Fruit fly (Drosophila melanogaster): ENCODE data around the gene CG15365.
A peak's percentile ranks its signal among the peaks of the same experiment; 100 is the strongest.

Gene CG15365

dm6 chrX:9066802-9067489 lies 837 bp downstream of the CG15365 start (continued):
- TF ChIP-seq salr (GFP tag; optimal IDR thresholded peaks at IDR 0.05) (peak; percentile 41 to 62), CG4318 (GFP tag; optimal IDR thresholded peaks at IDR 0.05) (peak; percentile 62), vri (GFP tag; optimal IDR thresholded peaks at IDR 0.05) (peak; percentile 67), CG8632 (GFP tag; optimal IDR thresholded peaks at IDR 0.05) (peak; percentile 89), CG6163 (GFP tag; IDR thresholded peaks at IDR 0.05) (peak; percentile 92), Hr39 (GFP tag; optimal IDR thresholded peaks at IDR 0.05) (peak; percentile 60), eg (GFP tag; IDR thresholded peaks at IDR 0.05) (peak; percentile 85), CG3919 (GFP tag; optimal IDR thresholded peaks at IDR 0.05) (peak; percentile 88), CG10631 (GFP tag; optimal IDR thresholded peaks at IDR 0.05) (peak; percentile 84), CG1621 (tag; optimal IDR thresholded peaks at IDR 0.05) (peak; percentile 72), Sox14 (GFP tag; optimal IDR thresholded peaks at IDR 0.05) (peak; percentile 63), CG6792 (GFP tag; optimal IDR thresholded peaks at IDR 0.05) (peak; percentile 85), Hr4 (GFP tag; optimal IDR thresholded peaks at IDR 0.05) (peak; percentile 59), Met (GFP tag; optimal IDR thresholded peaks at IDR 0.05) (peak; percentile 86), Sox102F (GFP tag; optimal IDR thresholded peaks at IDR 0.05) (peak; percentile 80), CG3032 (tag; optimal IDR thresholded peaks at IDR 0.05) (peak; percentile 76), CG31627 (GFP tag; optimal IDR thresholded peaks at IDR 0.05) (peak; percentile 66), esn (GFP tag; optimal IDR thresholded peaks at IDR 0.05) (peak; percentile 88), CG6854 (GFP tag; optimal IDR thresholded peaks at IDR 0.05) (peak; percentile 75), net (GFP tag; optimal IDR thresholded peaks at IDR 0.05) (peak; percentile 84), Gug (GFP tag; IDR thresholded peaks at IDR 0.05) (peak; percentile 44; the same call in 1 of the 2 replicates), CG8119 (GFP tag; IDR thresholded peaks at IDR 0.05) (peak; percentile 79), OdsH (GFP tag; optimal IDR thresholded peaks at IDR 0.05) (peak; percentile 85), CG32006 (GFP tag; optimal IDR thresholded peaks at IDR 0.05) (peak; percentile 73), pdm3 (GFP tag; optimal IDR thresholded peaks at IDR 0.05) (peak; percentile 77), CG7368 (GFP tag; optimal IDR thresholded peaks at IDR 0.05) (peak; percentile 82), Smox (GFP tag; optimal IDR thresholded peaks at IDR 0.05) (peak; percentile 78)

DNA sequence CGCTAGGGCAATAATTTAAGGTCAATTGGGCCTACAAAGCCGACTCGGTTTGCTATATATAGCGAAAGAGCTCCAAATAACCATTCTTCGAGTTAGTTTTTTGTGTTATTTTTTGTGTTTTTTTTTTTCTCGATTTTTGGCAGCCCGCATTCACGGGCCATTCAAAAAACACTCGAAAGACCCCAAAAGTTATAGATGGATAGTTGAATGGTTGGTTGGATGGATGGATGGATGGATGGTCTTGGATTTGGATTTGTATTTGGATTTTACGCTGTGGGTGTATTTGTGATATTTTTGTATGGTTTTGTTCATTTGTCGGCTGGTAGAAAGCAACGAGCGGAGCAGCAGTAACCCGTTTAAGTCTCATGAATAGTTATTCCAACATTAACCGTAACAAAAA lies 3.8 kb downstream of the CG15365 start:
- TF ChIP-seq spab (GFP tag; optimal IDR thresholded peaks at IDR 0.05) (no peak), Hr4 (GFP tag; optimal IDR thresholded peaks at IDR 0.05) (no peak), lz (GFP tag; optimal IDR thresholded peaks at IDR 0.05) (no peak), CG34406 (GFP tag; optimal IDR thresholded peaks at IDR 0.05) (no peak), CG31627 (GFP tag; optimal IDR thresholded peaks at IDR 0.05) (no peak), CG4318 (GFP tag; optimal IDR thresholded peaks at IDR 0.05) (no peak), CG32006 (GFP tag; optimal IDR thresholded peaks at IDR 0.05) (no peak), CG8632 (GFP tag; optimal IDR thresholded peaks at IDR 0.05) (no peak), svp (GFP tag) (no peak), Blimp-1 (GFP tag; optimal IDR thresholded peaks at IDR 0.05) (no peak)

DNA sequence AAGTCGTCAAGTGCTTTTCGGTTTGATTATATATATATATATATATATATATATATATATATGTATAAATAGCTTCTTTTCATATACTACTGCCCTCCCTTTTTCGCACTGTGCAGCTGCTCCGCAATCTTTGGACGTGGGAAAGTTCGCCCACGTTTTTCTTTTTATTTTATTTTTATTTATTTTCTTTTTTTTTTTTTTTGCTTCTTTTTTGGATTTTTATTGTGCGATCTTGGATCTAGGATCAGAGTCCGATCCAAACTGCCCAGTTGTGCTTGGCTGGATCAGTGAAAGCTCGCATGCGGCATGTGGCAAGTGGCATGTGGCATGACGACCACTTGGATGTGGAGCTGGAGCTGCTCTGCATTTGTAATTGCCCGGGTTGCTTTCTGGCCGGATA lies 4.4 kb downstream of the CG15365 start:
- TF ChIP-seq Sox15 (GFP tag; optimal IDR thresholded peaks at IDR 0.05) (no peak), salr (GFP tag; optimal IDR thresholded peaks at IDR 0.05) (no peak), Hr4 (GFP tag; optimal IDR thresholded peaks at IDR 0.05) (peak; percentile 4), eg (GFP tag; IDR thresholded peaks at IDR 0.05) (peak; percentile 55; the same call in 1 of the 3 replicates), CG34406 (GFP tag; optimal IDR thresholded peaks at IDR 0.05) (peak; percentile 13), CG32006 (GFP tag; optimal IDR thresholded peaks at IDR 0.05) (peak; percentile 37), CG8119 (GFP tag; IDR thresholded peaks at IDR 0.05) (peak; percentile 62)

DNA sequence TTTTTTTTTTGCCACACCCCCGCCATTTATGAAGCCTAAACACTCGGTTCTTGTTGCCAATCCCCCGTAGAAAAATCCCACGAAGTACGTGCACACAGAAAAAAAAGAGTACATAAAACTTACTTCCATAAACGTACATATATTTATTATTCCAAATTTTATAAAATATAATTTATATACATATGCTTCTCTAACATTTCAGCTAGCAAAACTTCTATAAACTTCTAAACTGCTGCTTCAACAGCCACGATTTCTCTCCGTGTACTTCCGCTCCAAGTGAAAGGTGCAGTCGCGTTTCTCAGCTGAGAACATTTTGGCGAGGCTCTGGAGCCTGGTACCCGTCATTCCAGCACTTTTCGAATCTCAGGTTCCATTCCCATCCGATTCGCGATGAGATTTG lies 5.1 kb downstream of the CG15365 start:
- peak; percentile 63 for TF ChIP-seq dsx (GFP tag; optimal IDR thresholded peaks at IDR 0.05; ENCODE audit: poor library complexity, severe bottlenecking)
- TF ChIP-seq CG6854 (GFP tag; optimal IDR thresholded peaks at IDR 0.05), result no peak
- TF ChIP-seq cyc (GFP tag; optimal IDR thresholded peaks at IDR 0.05), result peak; percentile 20
- peak; percentile 79 for TF ChIP-seq CG6163 (GFP tag; IDR thresholded peaks at IDR 0.05)
- TF ChIP-seq pdm3 (GFP tag; optimal IDR thresholded peaks at IDR 0.05), result peak; percentile 8
- TF ChIP-seq CG1621 (tag; optimal IDR thresholded peaks at IDR 0.05), result no peak
- peak; percentile 26 for TF ChIP-seq Eip75B (GFP tag; optimal IDR thresholded peaks at IDR 0.05)
- peak; percentile 59 for TF ChIP-seq acj6 (GFP tag; optimal IDR thresholded peaks at IDR 0.05)
- peak; percentile 86 for TF ChIP-seq svp (GFP tag)
- no peak for TF ChIP-seq Lpt (GFP tag; optimal IDR thresholded peaks at IDR 0.05)
- TF ChIP-seq CG6808 (GFP tag; optimal IDR thresholded peaks at IDR 0.05), result no peak
- TF ChIP-seq CG8119 (GFP tag; IDR thresholded peaks at IDR 0.05), result peak; percentile 76
- TF ChIP-seq dac (GFP tag; optimal IDR thresholded peaks at IDR 0.05), result no peak
- peak; percentile 54 for TF ChIP-seq esn (GFP tag; optimal IDR thresholded peaks at IDR 0.05)
- TF ChIP-seq Gug (GFP tag; IDR thresholded peaks at IDR 0.05), result peak; percentile 63
- TF ChIP-seq lz (GFP tag; optimal IDR thresholded peaks at IDR 0.05), result peak; percentile 39
- peak; percentile 10 for TF ChIP-seq Blimp-1 (GFP tag; optimal IDR thresholded peaks at IDR 0.05)
- no peak for TF ChIP-seq CG8319 (GFP tag; optimal IDR thresholded peaks at IDR 0.05)
- peak; percentile 36 for TF ChIP-seq Sox15 (GFP tag; optimal IDR thresholded peaks at IDR 0.05)
- TF ChIP-seq fd59A (GFP tag; optimal IDR thresholded peaks at IDR 0.05), result peak; percentile 21
- no peak for TF ChIP-seq fkh (GFP tag; optimal IDR thresholded peaks at IDR 0.05)
- peak; percentile 5 for TF ChIP-seq CG4318 (GFP tag; optimal IDR thresholded peaks at IDR 0.05)
- TF ChIP-seq CG3032 (tag; optimal IDR thresholded peaks at IDR 0.05), result peak; percentile 55
